Worm (Caenorhabditis elegans) whole organism, L2 larva: Measurements from ENCODE around the gene unc-18.

Experiments used
- C34F6.9 ChIP-seq: fragments of 150-350 bp; optimal IDR thresholded peaks from 2 replicates; lab custom pipeline; 2014; ENCODE audit warnings: missing biosample characterization, missing genetic modification characterization
- F13H6.1 ChIP-seq: sonication (generic microtip); optimal IDR thresholded peaks from 2 replicates; lab custom pipeline; 2016; ENCODE audit warnings: missing genetic modification characterization, missing compliant biosample characterization
- R02D3.7 ChIP-seq: fragments of 150-350 bp; optimal IDR thresholded peaks from 2 replicates; lab custom pipeline; 2014; ENCODE audit warnings: missing biosample characterization, missing genetic modification characterization
- Y55F3AM.14 ChIP-seq: fragments of 200-800 bp; sonication (Bioruptor generic); optimal IDR thresholded peaks from 2 replicates; lab custom pipeline; 2018; ENCODE audit warnings: mild to moderate bottlenecking, missing genetic modification characterization, missing compliant biosample characterization
- ZK546.5 ChIP-seq: sonication (generic microtip); optimal IDR thresholded peaks from 2 replicates; lab custom pipeline; 2017; ENCODE audit warnings: missing biosample characterization, missing genetic modification characterization
- aly-2 ChIP-seq: fragments of 150-350 bp; optimal IDR thresholded peaks from 2 replicates; lab custom pipeline; 2014; ENCODE audit warnings: missing biosample characterization, missing genetic modification characterization
- ama-1 ChIP-seq: fragments of 150-350 bp; optimal IDR thresholded peaks from 2 replicates; lab custom pipeline; 2018; ENCODE audit warnings: inconsistent platforms
- blmp-1 ChIP-seq: sonication (generic microtip); optimal IDR thresholded peaks from 2 replicates; lab custom pipeline; 2017; ENCODE audit warnings: missing genetic modification characterization, mild to moderate bottlenecking, missing compliant biosample characterization, antibody characterized with exemption, moderate library complexity; ENCODE audit not compliant: insufficient read depth
- ceh-16 ChIP-seq: fragments of 150-350 bp; optimal IDR thresholded peaks from 2 replicates; lab custom pipeline; 2014; ENCODE audit warnings: missing biosample characterization, missing genetic modification characterization
- ceh-82 ChIP-seq: fragments of 150-350 bp; optimal IDR thresholded peaks from 2 replicates; lab custom pipeline; 2014; ENCODE audit warnings: missing biosample characterization, missing genetic modification characterization
- crh-2 ChIP-seq: sonication (generic microtip); optimal IDR thresholded peaks from 2 replicates; lab custom pipeline; 2017; ENCODE audit warnings: missing biosample characterization, missing genetic modification characterization
- dmd-4 ChIP-seq: sonication (generic microtip); optimal IDR thresholded peaks from 2 replicates; lab custom pipeline; 2017; ENCODE audit warnings: missing biosample characterization, missing genetic modification characterization
- elt-1 ChIP-seq: fragments of 150-350 bp; optimal IDR thresholded peaks from 2 replicates; lab custom pipeline; 2014; ENCODE audit warnings: missing biosample characterization, missing genetic modification characterization
- fos-1 ChIP-seq: fragments of 150-350 bp; optimal IDR thresholded peaks from 2 replicates; lab custom pipeline; 2014; ENCODE audit warnings: missing biosample characterization, missing genetic modification characterization
- gmeb-1 ChIP-seq: fragments of 150-350 bp; optimal IDR thresholded peaks from 2 replicates; lab custom pipeline; 2014; ENCODE audit warnings: missing biosample characterization, missing genetic modification characterization
- lin-11 ChIP-seq: fragments of 150-350 bp; sonication (generic microtip); optimal IDR thresholded peaks from 2 replicates; lab custom pipeline; 2014; ENCODE audit warnings: missing biosample characterization, missing genetic modification characterization, inconsistent platforms, mixed read lengths
- lin-13 ChIP-seq: fragments of 150-350 bp; optimal IDR thresholded peaks from 2 replicates; lab custom pipeline; 2014; ENCODE audit warnings: missing biosample characterization, missing genetic modification reagents, missing genetic modification characterization
- lin-39 ChIP-seq: fragments of 150-350 bp; optimal IDR thresholded peaks from 2 replicates; lab custom pipeline; 2014; ENCODE audit warnings: missing biosample characterization, missing genetic modification reagents, missing genetic modification characterization
- lsy-2 ChIP-seq, 2 experiments: fragments of 150-350 bp in 1 of 2; sonication (generic microtip) in 1 of 2; optimal IDR thresholded peaks; 2 replicates each; lab custom pipeline; 2014 to 2017; ENCODE audit warnings: missing biosample characterization in 2 of 2, missing genetic modification characterization in 2 of 2
- mbf-1 ChIP-seq: sonication (generic microtip); optimal IDR thresholded peaks from 2 replicates; lab custom pipeline; 2017; ENCODE audit warnings: missing biosample characterization, missing genetic modification characterization
- mdl-1 ChIP-seq, 2 experiments: fragments of 150-350 bp in 1 of 2; sonication (generic microtip) in 1 of 2; optimal IDR thresholded peaks; 2 replicates each; lab custom pipeline; 2017; ENCODE audit warnings: missing biosample characterization in 2 of 2, missing genetic modification characterization in 2 of 2
- nhr-10 ChIP-seq: sonication (generic microtip); optimal IDR thresholded peaks from 2 replicates; lab custom pipeline; 2017; ENCODE audit warnings: missing biosample characterization, missing genetic modification characterization
- nhr-11 ChIP-seq: fragments of 150-350 bp; optimal IDR thresholded peaks from 2 replicates; lab custom pipeline; 2014; ENCODE audit warnings: missing biosample characterization, missing genetic modification characterization
- nhr-12 ChIP-seq: fragments of 150-350 bp; optimal IDR thresholded peaks from 2 replicates; lab custom pipeline; 2014; ENCODE audit warnings: missing biosample characterization, missing genetic modification characterization
- nhr-129 ChIP-seq: fragments of 150-350 bp; optimal IDR thresholded peaks from 2 replicates; lab custom pipeline; 2014; ENCODE audit warnings: missing biosample characterization, missing genetic modification characterization
- nhr-21 ChIP-seq: fragments of 150-350 bp; optimal IDR thresholded peaks from 2 replicates; lab custom pipeline; 2014; ENCODE audit warnings: missing biosample characterization, missing genetic modification characterization
- nhr-23 ChIP-seq: fragments of 150-350 bp; optimal IDR thresholded peaks from 2 replicates; lab custom pipeline; 2014; ENCODE audit warnings: missing biosample characterization, missing genetic modification reagents, missing genetic modification characterization
- nhr-237 ChIP-seq: fragments of 150-350 bp; optimal IDR thresholded peaks from 2 replicates; lab custom pipeline; 2014; ENCODE audit warnings: missing biosample characterization, missing genetic modification characterization
- nhr-25 ChIP-seq: fragments of 150-350 bp; sonication (generic microtip); optimal IDR thresholded peaks from 3 replicates; lab custom pipeline; 2014; ENCODE audit warnings: missing biosample characterization, missing genetic modification characterization
- nhr-77 ChIP-seq: fragments of 150-350 bp; optimal IDR thresholded peaks from 2 replicates; lab custom pipeline; 2014; ENCODE audit warnings: missing biosample characterization, missing genetic modification characterization
- peb-1 ChIP-seq: fragments of 150-350 bp; optimal IDR thresholded peaks from 2 replicates; lab custom pipeline; 2014; ENCODE audit warnings: missing biosample characterization, missing genetic modification characterization
- sem-4 ChIP-seq: fragments of 150-350 bp; optimal IDR thresholded peaks from 2 replicates; lab custom pipeline; 2014; ENCODE audit warnings: missing biosample characterization, missing genetic modification reagents, missing genetic modification characterization
- sma-3 ChIP-seq: sonication (generic microtip); optimal IDR thresholded peaks from 2 replicates; lab custom pipeline; 2016; ENCODE audit warnings: missing genetic modification reagents, missing genetic modification characterization, missing compliant biosample characterization
- sma-9 ChIP-seq, 2 experiments: fragments of 150-350 bp in 1 of 2; sonication (generic microtip) in 1 of 2; optimal IDR thresholded peaks; 2 replicates each; lab custom pipeline; 2014 to 2016; ENCODE audit warnings: missing genetic modification characterization in 2 of 2, mild to moderate bottlenecking in 1 of 2, missing biosample characterization in 1 of 2, missing compliant biosample characterization in 1 of 2, missing genetic modification reagents in 1 of 2, moderate library complexity in 1 of 2
- zag-1 ChIP-seq: fragments of 150-350 bp; optimal IDR thresholded peaks from 2 replicates; lab custom pipeline; 2014; ENCODE audit warnings: missing biosample characterization, missing genetic modification characterization
- ztf-4 ChIP-seq: fragments of 150-350 bp; optimal IDR thresholded peaks from 2 replicates; lab custom pipeline; 2014; ENCODE audit warnings: missing biosample characterization, missing genetic modification characterization

unc-18 gene

DNA sequence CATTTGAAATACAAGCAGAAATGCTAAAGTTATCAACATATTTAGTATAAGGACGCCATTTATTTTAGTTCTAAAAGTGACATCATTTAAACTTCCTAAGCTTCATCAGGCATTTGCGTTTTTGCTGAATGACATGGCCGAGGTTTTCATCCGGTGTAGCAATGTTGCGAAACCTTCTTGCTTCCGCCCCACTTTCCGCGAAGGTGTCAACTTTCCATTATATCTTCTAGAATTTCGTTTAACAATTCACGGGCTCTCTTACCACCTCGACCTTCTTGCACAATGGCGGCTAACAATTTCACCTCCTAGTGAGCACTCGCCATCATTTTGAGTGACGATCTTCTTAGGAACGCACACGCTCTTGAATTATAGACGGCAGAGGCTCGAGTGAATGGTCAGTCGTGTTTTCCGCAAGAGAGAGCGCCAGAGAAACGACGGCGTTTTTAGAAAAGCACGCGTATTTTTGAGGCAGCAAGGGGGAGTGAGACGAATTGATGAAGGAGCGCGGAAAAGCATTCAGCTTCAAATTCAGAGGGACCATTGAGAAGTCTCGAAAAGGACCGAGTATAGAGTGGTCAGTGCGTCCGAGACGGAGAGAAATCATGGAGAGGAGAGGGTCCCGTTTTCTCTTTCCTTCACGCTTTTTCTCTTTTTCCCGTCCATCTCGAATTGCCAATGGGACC is 28.8 kb upstream of the unc-18 start (continued):
- TF ChIP-seq mbf-1 (no peak), elt-1 (no peak), sem-4 (tag; lab: Kevin White, UChicago) (no peak), ceh-16 (tag; lab: Kevin White, UChicago) (no peak), gmeb-1 (no peak), mdl-1 (tag; optimal IDR thresholded peaks at IDR 0.05; lab: Kevin White, UChicago) (peak; percentile 38 to 52), lin-39 (tag; lab: Kevin White, UChicago) (no peak)

DNA sequence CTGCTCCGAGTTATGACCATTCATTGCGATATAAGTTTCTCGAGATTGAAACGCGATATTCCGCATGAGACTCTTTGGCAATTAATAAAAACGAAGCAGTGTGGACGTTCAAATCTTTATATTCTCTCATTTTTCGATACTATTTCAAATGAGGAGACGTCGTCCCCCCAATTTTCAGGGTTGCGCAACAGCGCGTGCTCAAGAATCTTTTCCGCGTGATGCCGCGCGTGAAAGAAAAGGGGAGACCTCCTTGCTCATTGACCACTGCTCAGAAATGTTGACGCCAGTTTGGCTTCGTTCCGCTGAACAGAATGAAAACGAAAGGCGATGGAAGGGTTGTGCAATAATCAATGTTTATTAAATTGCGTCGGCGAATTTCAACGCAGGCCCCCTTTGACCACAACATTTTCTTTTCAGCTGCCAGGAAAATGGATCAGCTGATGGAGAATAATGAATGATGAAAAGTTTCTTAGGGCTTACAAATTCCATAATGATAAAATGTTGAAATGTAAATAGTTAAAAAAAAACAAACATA is 27.2 kb upstream of the unc-18 start:
- TF ChIP-seq zag-1 (tag; lab: Kevin White, UChicago) (no peak), lin-11 (peak; percentile 20)

DNA sequence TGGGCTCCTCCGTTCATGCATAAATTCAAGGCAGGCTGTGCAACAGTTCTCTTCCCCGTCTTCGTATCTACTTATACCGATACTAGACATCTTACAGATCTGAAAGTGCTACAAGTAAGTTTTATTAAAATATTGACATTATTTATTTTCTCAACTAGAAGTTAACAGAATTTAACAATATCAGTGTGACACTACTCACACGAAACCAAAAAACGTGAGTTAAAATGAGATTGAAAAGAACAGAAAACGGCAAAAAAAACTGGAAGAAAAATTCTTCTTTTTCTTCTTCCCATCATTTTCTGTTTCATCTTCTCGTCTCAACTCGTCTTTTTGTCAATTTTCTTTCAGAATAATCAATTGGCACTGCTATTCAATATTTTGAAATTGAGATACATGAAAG is 25.8 kb upstream of the unc-18 start, which contains the start of gene F27D9.12:
TSS of gene F27D9.12 (minus strand) at position 101 of the 400 bp plus-strand sequence.
- TF ChIP-seq F13H6.1 (tag; lab: Kevin White, UChicago) (no peak), mbf-1 (no peak), blmp-1 (no peak), nhr-129 (no peak), nhr-10 (tag; lab: Kevin White, UChicago) (no peak), nhr-23 (no peak), nhr-11 (tag; lab: Kevin White, UChicago) (no peak)
- TF ChIP-seq, all 48 proteins: peak for 0

- TF ChIP-seq ztf-4 (tag; lab: Kevin White, UChicago): no peak
- TF ChIP-seq lsy-2 (tag; optimal IDR thresholded peaks at IDR 0.05; lab: Kevin White, UChicago): peak in 1 of 2 experiments; percentile 36
- peak; percentile 14 for TF ChIP-seq F13H6.1 (tag; lab: Kevin White, UChicago)
- TF ChIP-seq gmeb-1: peak; percentile 4
- no peak for TF ChIP-seq mbf-1
- TF ChIP-seq ceh-16 (tag; lab: Kevin White, UChicago): no peak
- TF ChIP-seq nhr-12: no peak
- TF ChIP-seq ZK546.5 (tag; lab: Kevin White, UChicago): no peak
- no peak for TF ChIP-seq fos-1 (tag; lab: Kevin White, UChicago)
- TF ChIP-seq sma-9 (GFP tag; optimal IDR thresholded peaks at IDR 0.05; lab: Kevin White, UChicago): peak; percentile 8
- no peak for TF ChIP-seq sma-9 (tag; optimal IDR thresholded peaks at IDR 0.05; lab: Kevin White, UChicago)
- TF ChIP-seq mdl-1 (tag; optimal IDR thresholded peaks at IDR 0.05; lab: Kevin White, UChicago): no peak
- no peak for TF ChIP-seq R02D3.7 (tag; lab: Kevin White, UChicago)
- no peak for TF ChIP-seq lin-11
- no peak for TF ChIP-seq dmd-4 (tag; lab: Kevin White, UChicago)
- no peak for TF ChIP-seq lin-39 (tag; lab: Kevin White, UChicago)
- peak; percentile 34 for TF ChIP-seq nhr-25
- peak; percentile 73 for TF ChIP-seq nhr-129
- peak; percentile 34 for TF ChIP-seq blmp-1
Observed at ce11 chrX:7659591-7660433, 22.9 kb upstream of the unc-18 start.

ce11 chrX:7660919-7661557 is 21.7 kb upstream of the unc-18 start, which contains the start of gene pcca-1:
Gene pcca-1, minus strand, starts transcription at chrX:7660986.
- TF ChIP-seq mbf-1 (no peak), nhr-129 (peak; percentile 49), F13H6.1 (tag; lab: Kevin White, UChicago) (peak; percentile 2), dmd-4 (tag; lab: Kevin White, UChicago) (no peak), ama-1 (peak; percentile 3), nhr-23 (no peak), nhr-25 (no peak), R02D3.7 (tag; lab: Kevin White, UChicago) (no peak), C34F6.9 (tag; lab: Kevin White, UChicago) (peak; percentile 43), lin-13 (GFP tag; lab: Kevin White, UChicago) (peak; percentile 9)

ce11 chrX:7661628-7662027 is 21.1 kb upstream of the unc-18 start:
- TF ChIP-seq elt-1 (no peak), F13H6.1 (tag; lab: Kevin White, UChicago) (peak; percentile 19), nhr-21 (tag; lab: Kevin White, UChicago) (peak; percentile 24), nhr-12 (no peak), peb-1 (tag; lab: Kevin White, UChicago) (no peak), ama-1 (no peak), ztf-4 (tag; lab: Kevin White, UChicago) (no peak), fos-1 (tag; lab: Kevin White, UChicago) (no peak), crh-2 (tag; lab: Kevin White, UChicago) (peak; percentile 31), sma-9 (GFP tag; optimal IDR thresholded peaks at IDR 0.05; lab: Kevin White, UChicago) (peak; percentile 62), sma-9 (tag; optimal IDR thresholded peaks at IDR 0.05; lab: Kevin White, UChicago) (no peak), nhr-25 (peak; percentile 10), lsy-2 (tag; optimal IDR thresholded peaks at IDR 0.05; lab: Kevin White, UChicago) (peak in 1 of 2 experiments; percentile 26), ceh-82 (tag; lab: Kevin White, UChicago) (no peak), lin-13 (GFP tag; lab: Kevin White, UChicago) (peak; percentile 62), blmp-1 (peak; percentile 23), aly-2 (tag; lab: Kevin White, UChicago) (no peak), sma-3 (GFP tag; lab: Kevin White, UChicago) (peak; percentile 31), lin-11 (no peak), nhr-237 (tag; lab: Kevin White, UChicago) (no peak), nhr-77 (tag; lab: Kevin White, UChicago) (no peak), Y55F3AM.14 (GFP tag; lab: Kevin White, UChicago) (no peak)
